Worm (Caenorhabditis elegans): ENCODE results near the gene srd-4.

srd-4 gene

DNA sequence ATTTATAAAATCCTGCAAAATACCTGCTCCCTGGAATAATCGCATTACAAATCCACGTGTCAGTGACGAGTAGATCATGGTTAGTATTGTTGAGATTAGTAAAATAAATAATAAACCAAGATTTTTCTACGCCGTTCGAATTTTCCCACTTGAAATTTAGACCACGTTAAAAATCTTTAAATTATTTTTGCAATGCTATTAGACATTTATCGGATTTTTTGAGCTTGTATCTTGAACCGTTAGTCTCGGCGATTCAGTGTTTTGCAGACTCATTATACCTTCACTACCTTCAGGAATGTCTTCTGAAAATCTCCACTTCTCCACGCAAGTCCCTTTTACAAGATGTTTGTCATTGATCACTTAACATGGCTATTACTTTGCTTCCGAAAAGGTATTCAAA lies 22.5 kb upstream of the srd-4 start, which contains the start of gene C27A7.5:
TSS of gene C27A7.5 (minus strand) at position 101 of the 400 bp plus-strand sequence.
- TF ChIP-seq egl-27 (tag; optimal IDR thresholded peaks at IDR 0.05) (no peak), daf-12 (tag; optimal IDR thresholded peaks at IDR 0.05) (no peak), pha-4 (tag; optimal IDR thresholded peaks at IDR 0.05) (no peak), ceh-28 (tag; optimal IDR thresholded peaks at IDR 0.05) (no peak), nhr-43 (tag; optimal IDR thresholded peaks at IDR 0.05; ENCODE audit: poor library complexity, severe bottlenecking) (no peak), lin-39 (tag; optimal IDR thresholded peaks at IDR 0.05) (no peak), elt-2 (tag; optimal IDR thresholded peaks at IDR 0.05) (no peak), ceh-9 (tag; optimal IDR thresholded peaks at IDR 0.05) (no peak), nhr-25 (tag; optimal IDR thresholded peaks at IDR 0.05) (no peak), ztf-11 (tag; optimal IDR thresholded peaks at IDR 0.05) (no peak), nhr-77 (tag; optimal IDR thresholded peaks at IDR 0.05) (no peak), ama-1 (optimal IDR thresholded peaks at IDR 0.05) (no peak), elt-1 (tag; optimal IDR thresholded peaks at IDR 0.05) (no peak)

DNA sequence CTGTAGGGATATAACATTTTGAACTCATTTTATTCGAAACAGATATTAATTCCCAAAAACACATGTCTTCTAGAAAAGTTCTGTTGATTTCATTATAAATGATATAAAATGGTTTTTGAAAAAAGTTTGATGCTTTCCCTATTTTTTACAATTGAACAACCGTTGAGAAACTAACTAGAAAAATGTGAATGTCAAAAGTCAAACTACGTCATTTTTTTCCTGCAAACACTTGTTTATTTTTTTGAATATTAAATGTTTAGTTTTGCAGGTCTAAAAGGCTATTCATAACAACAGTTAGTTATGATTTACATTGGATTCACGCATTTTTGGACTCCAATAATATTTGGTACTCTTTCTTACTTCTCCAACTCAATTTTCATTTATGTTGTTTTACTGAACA lies 21.8 kb upstream of the srd-4 start, which contains the start of gene srj-4:
TSS of gene srj-4 (plus strand) at position 301 of the 400 bp plus-strand sequence.
- TF ChIP-seq ceh-28 (tag; optimal IDR thresholded peaks at IDR 0.05), result no peak
- no peak for TF ChIP-seq egl-5 (tag; optimal IDR thresholded peaks at IDR 0.05)
- TF ChIP-seq hmg-11 (tag; optimal IDR thresholded peaks at IDR 0.05), result no peak
- no peak for TF ChIP-seq pha-4 (tag; optimal IDR thresholded peaks at IDR 0.05)
- no peak for TF ChIP-seq elt-1 (tag; optimal IDR thresholded peaks at IDR 0.05)
- TF ChIP-seq lin-15B (tag; optimal IDR thresholded peaks at IDR 0.05), result no peak

ce11 chrV:12167031-12167430 lies 17.7 kb upstream of the srd-4 start:
- TF ChIP-seq egl-5 (tag; optimal IDR thresholded peaks at IDR 0.05), result no peak
- no peak for TF ChIP-seq nhr-12 (tag; optimal IDR thresholded peaks at IDR 0.05)
- no peak for TF ChIP-seq nhr-28 (tag; optimal IDR thresholded peaks at IDR 0.05)
- no peak for TF ChIP-seq skn-1 (tag; optimal IDR thresholded peaks at IDR 0.05)
- TF ChIP-seq elt-2 (tag; optimal IDR thresholded peaks at IDR 0.05), result no peak
- no peak for TF ChIP-seq pqm-1 (tag; optimal IDR thresholded peaks at IDR 0.05)
- no peak for TF ChIP-seq fkh-10 (GFP tag; optimal IDR thresholded peaks at IDR 0.05)
- no peak for TF ChIP-seq lin-39 (tag; optimal IDR thresholded peaks at IDR 0.05)
- TF ChIP-seq eor-1 (tag; optimal IDR thresholded peaks at IDR 0.05), result no peak
- no peak for TF ChIP-seq unc-62 (GFP tag; optimal IDR thresholded peaks at IDR 0.05)
- TF ChIP-seq lsy-12 (tag; optimal IDR thresholded peaks at IDR 0.05), result no peak
- no peak for TF ChIP-seq pha-4 (tag; optimal IDR thresholded peaks at IDR 0.05)
- no peak for TF ChIP-seq nhr-67 (tag; optimal IDR thresholded peaks at IDR 0.05)
- TF ChIP-seq unc-39 (tag; optimal IDR thresholded peaks at IDR 0.05), result no peak
- TF ChIP-seq sea-2 (GFP tag; optimal IDR thresholded peaks at IDR 0.05), result no peak
- no peak for TF ChIP-seq ztf-4 (tag; optimal IDR thresholded peaks at IDR 0.05)
- no peak for TF ChIP-seq zag-1 (tag; optimal IDR thresholded peaks at IDR 0.05)
- TF ChIP-seq jun-1 (tag; optimal IDR thresholded peaks at IDR 0.05), result no peak

DNA sequence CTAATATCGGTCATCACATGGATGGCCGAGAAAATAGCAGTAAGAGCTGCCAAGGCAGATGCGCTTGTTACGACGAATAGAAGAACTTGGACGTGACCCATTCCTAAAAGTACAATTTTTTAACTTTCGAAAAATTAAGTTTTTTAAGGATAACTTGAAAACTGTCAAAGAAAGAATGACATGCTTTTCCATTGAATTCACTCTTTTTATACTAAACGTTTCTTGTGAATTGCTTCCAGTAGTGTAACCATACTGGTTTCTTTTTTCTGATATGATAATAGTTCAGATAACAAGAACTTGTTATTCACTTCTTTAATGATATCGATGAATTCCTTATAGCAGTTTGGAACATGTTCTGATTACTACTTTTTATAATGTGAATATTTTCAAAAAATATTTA lies 17.1 kb upstream of the srd-4 start, which contains the start of gene col-37:
TSS of gene col-37 (minus strand) at position 101 of the 400 bp plus-strand sequence.
- TF ChIP-seq hmg-11 (tag; optimal IDR thresholded peaks at IDR 0.05), result no peak
- no peak for TF ChIP-seq nhr-237 (tag; optimal IDR thresholded peaks at IDR 0.05)
- TF ChIP-seq lin-15B (tag; optimal IDR thresholded peaks at IDR 0.05), result no peak
- no peak for TF ChIP-seq nhr-25 (tag; optimal IDR thresholded peaks at IDR 0.05)
- no peak for TF ChIP-seq nhr-77 (tag; optimal IDR thresholded peaks at IDR 0.05)
- no peak for TF ChIP-seq unc-62 (GFP tag; optimal IDR thresholded peaks at IDR 0.05)
- TF ChIP-seq lin-39 (tag; optimal IDR thresholded peaks at IDR 0.05), result no peak
- TF ChIP-seq mml-1 (tag; optimal IDR thresholded peaks at IDR 0.05), result no peak
- no peak for TF ChIP-seq sea-2 (GFP tag; optimal IDR thresholded peaks at IDR 0.05)
- TF ChIP-seq mdl-1 (tag; optimal IDR thresholded peaks at IDR 0.05), result no peak

DNA sequence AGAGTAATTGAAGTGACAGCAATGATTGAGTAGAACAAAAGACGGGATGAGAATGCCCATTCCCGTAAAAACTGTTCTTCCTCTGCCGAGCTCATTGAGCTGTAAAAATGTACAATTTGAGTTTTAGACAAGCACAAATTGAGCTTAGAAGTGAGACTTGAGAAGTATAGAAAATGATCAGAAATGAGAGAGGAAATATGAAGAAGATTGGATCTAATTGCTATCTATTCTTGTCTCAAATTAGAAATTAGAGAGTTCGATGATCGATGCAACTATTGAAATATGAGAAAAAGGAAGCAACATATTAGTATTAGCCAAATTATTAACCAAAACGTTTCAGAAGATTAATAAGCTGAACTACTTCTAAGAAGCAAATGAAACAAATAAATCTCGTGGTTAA lies 14.6 kb upstream of the srd-4 start, which contains the start of gene ZK863.1:
TSS of gene ZK863.1 (minus strand) at position 101 of the 400 bp plus-strand sequence.
- no peak for TF ChIP-seq mdl-1 (tag; optimal IDR thresholded peaks at IDR 0.05)
- TF ChIP-seq egl-5 (tag; optimal IDR thresholded peaks at IDR 0.05), result no peak
- TF ChIP-seq tbx-2 (tag; optimal IDR thresholded peaks at IDR 0.05), result no peak
- no peak for TF ChIP-seq egl-27 (tag; optimal IDR thresholded peaks at IDR 0.05)
- no peak for TF ChIP-seq mml-1 (tag; optimal IDR thresholded peaks at IDR 0.05)
- no peak for TF ChIP-seq unc-39 (tag; optimal IDR thresholded peaks at IDR 0.05)
- TF ChIP-seq ztf-4 (tag; optimal IDR thresholded peaks at IDR 0.05), result no peak
- no peak for TF ChIP-seq ceh-82 (tag; optimal IDR thresholded peaks at IDR 0.05)
- no peak for TF ChIP-seq nhr-23 (tag; optimal IDR thresholded peaks at IDR 0.05)
- TF ChIP-seq nhr-28 (tag; optimal IDR thresholded peaks at IDR 0.05), result no peak
- no peak for TF ChIP-seq lin-15B (tag; optimal IDR thresholded peaks at IDR 0.05)
- TF ChIP-seq ceh-28 (tag; optimal IDR thresholded peaks at IDR 0.05), result no peak
- TF ChIP-seq fkh-2 (tag; optimal IDR thresholded peaks at IDR 0.05), result no peak
- TF ChIP-seq pha-4 (tag; optimal IDR thresholded peaks at IDR 0.05), result no peak
- TF ChIP-seq nhr-67 (tag; optimal IDR thresholded peaks at IDR 0.05), result no peak
- TF ChIP-seq ztf-11 (tag; optimal IDR thresholded peaks at IDR 0.05), result no peak

All from whole organism, L3 larva.